Fruit fly (Drosophila melanogaster) whole organism, pupa: ENCODE results near the gene Clc.

ENCODE experiments used
- CG10348 ChIP-seq: fragments of 200-800 bp; sonication (Bioruptor generic); IDR thresholded peaks from 2 replicates; pipeline ENCODE4 v1.3.6; 2022; ENCODE audit warnings: missing biosample characterization, missing genetic modification characterization
- CG12605 ChIP-seq: fragments of 200-800 bp; sonication (Bioruptor generic); IDR thresholded peaks from 2 replicates; pipeline ENCODE4 v1.3.6; 2022; ENCODE audit warnings: missing biosample characterization, missing genetic modification characterization
- CG13204 ChIP-seq: fragments of 200-800 bp; sonication (Bioruptor generic); optimal IDR thresholded peaks from 2 replicates; lab custom pipeline; 2018; ENCODE audit warnings: missing biosample characterization, mild to moderate bottlenecking, missing genetic modification characterization, moderate library complexity
- CG14655 ChIP-seq: fragments of 200-800 bp; sonication (Bioruptor generic); optimal IDR thresholded peaks from 3 replicates; lab custom pipeline; 2017; ENCODE audit warnings: mild to moderate bottlenecking, missing biosample characterization, missing genetic modification reagents, missing genetic modification characterization
- CG15710 ChIP-seq: fragments of 200-800 bp; sonication (Bioruptor generic); optimal IDR thresholded peaks from 2 replicates; lab custom pipeline; 2018; ENCODE audit warnings: missing biosample characterization, mild to moderate bottlenecking, missing genetic modification characterization, moderate library complexity
- CG17806 ChIP-seq: fragments of 200-800 bp; sonication (Bioruptor generic); optimal IDR thresholded peaks from 2 replicates; lab custom pipeline; 2018; ENCODE audit warnings: missing biosample characterization, mild to moderate bottlenecking, missing genetic modification characterization, moderate library complexity
- CG32121 ChIP-seq: fragments of 200-800 bp; sonication (Bioruptor generic); IDR thresholded peaks from 2 replicates; pipeline ENCODE4 v1.3.6; 2022; ENCODE audit warnings: missing biosample characterization, missing genetic modification characterization
- CG34367 ChIP-seq: fragments of 200-800 bp; sonication (Bioruptor generic); optimal IDR thresholded peaks from 2 replicates; lab custom pipeline; 2018; ENCODE audit warnings: missing biosample characterization, mild to moderate bottlenecking, missing genetic modification characterization
- CG4496 ChIP-seq: fragments of 200-800 bp; sonication (Bioruptor generic); IDR thresholded peaks from 3 replicates; pipeline ENCODE4 v1.3.6; 2022; ENCODE audit warnings: missing biosample characterization, missing genetic modification characterization
- CG8159 ChIP-seq: fragments of 200-800 bp; sonication (Bioruptor generic); optimal IDR thresholded peaks from 3 replicates; lab custom pipeline; 2018; ENCODE audit warnings: missing biosample characterization, mild to moderate bottlenecking, missing genetic modification characterization, moderate library complexity
- CG8301 ChIP-seq: fragments of 200-800 bp; sonication (Bioruptor generic); optimal IDR thresholded peaks from 2 replicates; lab custom pipeline; 2018; ENCODE audit warnings: missing biosample characterization, mild to moderate bottlenecking, missing genetic modification characterization
- CG9948 ChIP-seq: fragments of 200-800 bp; sonication (Bioruptor generic); optimal IDR thresholded peaks from 2 replicates; lab custom pipeline; 2018; ENCODE audit warnings: missing biosample characterization, mild to moderate bottlenecking, missing genetic modification characterization, moderate library complexity
- D1 ChIP-seq: fragments of 200-800 bp; sonication (Bioruptor generic); optimal IDR thresholded peaks from 2 replicates; lab custom pipeline; 2018; ENCODE audit warnings: missing biosample characterization, mild to moderate bottlenecking, missing genetic modification characterization, moderate library complexity
- EcR ChIP-seq: fragments of 200-800 bp; sonication (Bioruptor generic); optimal IDR thresholded peaks from 3 replicates; lab custom pipeline; 2019; ENCODE audit warnings: missing biosample characterization, missing genetic modification characterization, mild to moderate bottlenecking, moderate library complexity, missing genetic modification reagents
- Ets98B ChIP-seq: fragments of 200-800 bp; sonication (Bioruptor generic); IDR thresholded peaks from 2 replicates; pipeline ENCODE4 v1.3.6; 2022; ENCODE audit warnings: missing biosample characterization, missing genetic modification characterization
- Pif1A ChIP-seq: fragments of 200-800 bp; sonication (Bioruptor generic); optimal IDR thresholded peaks from 3 replicates; lab custom pipeline; 2016; ENCODE audit warnings: missing biosample characterization, missing genetic modification characterization
- Pif1B ChIP-seq: fragments of 200-800 bp; sonication (Bioruptor generic); optimal IDR thresholded peaks from 3 replicates; lab custom pipeline; 2016; ENCODE audit warnings: missing biosample characterization, missing genetic modification characterization
- Snoo ChIP-seq: fragments of 200-800 bp; sonication (Bioruptor generic); optimal IDR thresholded peaks from 3 replicates; lab custom pipeline; 2017; ENCODE audit warnings: missing biosample characterization, mild to moderate bottlenecking, missing genetic modification characterization, inconsistent platforms
- fd96Ca ChIP-seq: fragments of 200-800 bp; sonication (Bioruptor generic); IDR thresholded peaks from 3 replicates; pipeline ENCODE4 v1.3.6; 2022; ENCODE audit warnings: missing biosample characterization, missing genetic modification characterization
- gl ChIP-seq: fragments of 200-800 bp; sonication (Bioruptor generic); optimal IDR thresholded peaks from 2 replicates; lab custom pipeline; 2018; ENCODE audit warnings: missing biosample characterization, mild to moderate bottlenecking, missing genetic modification characterization
- rn ChIP-seq: fragments of 200-800 bp; sonication (Bioruptor generic); IDR thresholded peaks from 2 replicates; pipeline ENCODE4 v1.3.6; 2022; ENCODE audit warnings: missing biosample characterization, missing genetic modification characterization

Clc gene

DNA sequence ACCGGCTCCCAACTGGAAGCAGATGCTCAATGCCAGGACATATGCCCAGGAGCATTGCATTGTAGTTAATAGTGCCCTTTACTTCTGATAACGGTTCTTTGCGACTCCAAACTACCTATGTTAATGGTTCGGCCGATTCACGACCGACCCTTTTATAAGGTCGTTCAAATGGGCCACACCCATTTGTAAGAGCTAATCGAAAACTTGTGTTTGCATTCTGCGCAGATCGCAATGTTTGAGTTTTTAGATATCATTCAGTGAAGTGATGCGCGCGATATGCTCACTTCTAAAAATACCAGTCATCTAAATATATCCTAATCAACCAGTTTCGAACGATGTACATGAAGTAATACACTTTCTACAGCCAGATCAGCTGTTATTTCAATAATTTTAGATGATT lies 39.3 kb upstream of the Clc start, which contains the start of gene obst-F:
obst-F (minus strand) TSS at position 101 of the 400 bp plus-strand sequence.
- no peak for TF ChIP-seq CG12605 (GFP tag; lab: Robert Waterston, UW)
- no peak for TF ChIP-seq EcR
- no peak for TF ChIP-seq CG32121
- no peak for TF ChIP-seq CG8159
- TF ChIP-seq, all 21 proteins: peak for 0

DNA sequence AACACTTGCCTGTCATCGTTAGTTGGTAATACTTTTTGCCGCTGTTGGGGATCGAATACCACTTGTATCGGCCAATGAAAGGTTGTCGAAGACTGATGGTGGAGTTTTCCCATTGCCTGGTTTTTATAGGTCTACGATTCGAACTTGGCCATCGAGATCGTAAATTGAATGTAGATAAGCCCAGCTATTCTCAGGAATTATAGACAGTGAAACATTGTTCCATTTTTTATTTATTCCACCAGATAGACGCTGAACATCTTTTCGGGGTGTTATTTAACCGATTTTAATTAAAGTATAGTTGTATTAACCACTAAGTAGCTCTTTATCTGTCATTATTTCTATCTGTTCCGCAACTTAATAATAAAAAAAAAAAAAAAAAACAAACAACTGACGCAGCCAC lies 37.3 kb upstream of the Clc start, which contains the start of gene CG7298:
CG7298 (minus strand) TSS at position 101 of the 400 bp plus-strand sequence.
- TF ChIP-seq rn (GFP tag; lab: Robert Waterston, UW): no peak
- no peak for TF ChIP-seq CG32121
- no peak for TF ChIP-seq EcR
- no peak for TF ChIP-seq Pif1B
- no peak for TF ChIP-seq CG17806 (tag; lab: Kevin White, UChicago)
- TF ChIP-seq CG13204 (GFP tag; lab: Kevin White, UChicago): no peak
- TF ChIP-seq CG15710 (tag; lab: Kevin White, UChicago): no peak
- no peak for TF ChIP-seq CG10348 (GFP tag; lab: Robert Waterston, UW)
- no peak for TF ChIP-seq D1 (tag; lab: Kevin White, UChicago)
- no peak for TF ChIP-seq Ets98B (GFP tag; lab: Robert Waterston, UW)
- TF ChIP-seq CG9948 (tag; lab: Kevin White, UChicago): no peak
- TF ChIP-seq CG4496 (GFP tag; lab: Robert Waterston, UW): no peak
- no peak for TF ChIP-seq Pif1A (GFP tag; lab: Kevin White, UChicago)
- no peak for TF ChIP-seq CG14655
- TF ChIP-seq CG34367 (tag; lab: Kevin White, UChicago): no peak
- TF ChIP-seq CG12605 (GFP tag; lab: Robert Waterston, UW): no peak
- no peak for TF ChIP-seq CG8159
- TF ChIP-seq, all 21 proteins: peak for 0

- TF ChIP-seq CG10348 (GFP tag; lab: Robert Waterston, UW) (no peak), CG32121 (no peak), CG17806 (tag; lab: Kevin White, UChicago) (no peak), fd96Ca (GFP tag; lab: Robert Waterston, UW) (no peak), D1 (tag; lab: Kevin White, UChicago) (no peak), gl (tag; lab: Kevin White, UChicago) (no peak), Pif1A (GFP tag; lab: Kevin White, UChicago) (no peak), rn (GFP tag; lab: Robert Waterston, UW) (no peak), CG15710 (tag; lab: Kevin White, UChicago) (no peak), CG9948 (tag; lab: Kevin White, UChicago) (no peak), CG13204 (GFP tag; lab: Kevin White, UChicago) (no peak)
Measured at dm6 chr3L:20205946-20206345, 34.9 kb upstream of the Clc start, which contains the start of gene CG7290. TSS of gene CG7290 (minus strand) at chr3L:20206046.

- no peak for TF ChIP-seq CG4496 (GFP tag; lab: Robert Waterston, UW)
- no peak for TF ChIP-seq CG8159
- no peak for TF ChIP-seq CG12605 (GFP tag; lab: Robert Waterston, UW)
- no peak for TF ChIP-seq CG9948 (tag; lab: Kevin White, UChicago)
- no peak for TF ChIP-seq CG10348 (GFP tag; lab: Robert Waterston, UW)
- no peak for TF ChIP-seq CG8301 (tag; lab: Kevin White, UChicago)
- TF ChIP-seq Snoo (tag; lab: Kevin White, UChicago): no peak
- no peak for TF ChIP-seq Pif1B
- no peak for TF ChIP-seq CG17806 (tag; lab: Kevin White, UChicago)
- TF ChIP-seq CG32121: no peak
- no peak for TF ChIP-seq gl (tag; lab: Kevin White, UChicago)
Measured at dm6 chr3L:20206950-20207584, 33.8 kb upstream of the Clc start, which contains the start of gene CG6996. TSS of gene CG6996 (plus strand) at chr3L:20207534.

- TF ChIP-seq CG15710 (tag; lab: Kevin White, UChicago) (no peak), CG10348 (GFP tag; lab: Robert Waterston, UW) (no peak), CG34367 (tag; lab: Kevin White, UChicago) (no peak), Pif1A (GFP tag; lab: Kevin White, UChicago) (no peak), CG13204 (GFP tag; lab: Kevin White, UChicago) (no peak), Snoo (tag; lab: Kevin White, UChicago) (no peak), CG4496 (GFP tag; lab: Robert Waterston, UW) (no peak), CG12605 (GFP tag; lab: Robert Waterston, UW) (no peak), CG17806 (tag; lab: Kevin White, UChicago) (no peak), D1 (tag; lab: Kevin White, UChicago) (no peak), EcR (no peak), CG9948 (tag; lab: Kevin White, UChicago) (no peak), CG8159 (no peak), rn (GFP tag; lab: Robert Waterston, UW) (no peak), Ets98B (GFP tag; lab: Robert Waterston, UW) (no peak), fd96Ca (GFP tag; lab: Robert Waterston, UW) (no peak), CG14655 (no peak)
Measured at dm6 chr3L:20209092-20209491, 31.8 kb upstream of the Clc start.

dm6 chr3L:20209896-20210295 lies 31.0 kb upstream of the Clc start:
- TF ChIP-seq CG10348 (GFP tag; lab: Robert Waterston, UW) (no peak), CG13204 (GFP tag; lab: Kevin White, UChicago) (no peak), Pif1B (no peak), D1 (tag; lab: Kevin White, UChicago) (no peak), CG8301 (tag; lab: Kevin White, UChicago) (no peak), CG17806 (tag; lab: Kevin White, UChicago) (no peak), CG15710 (tag; lab: Kevin White, UChicago) (no peak), Pif1A (GFP tag; lab: Kevin White, UChicago) (no peak), gl (tag; lab: Kevin White, UChicago) (no peak)
